Worm (Caenorhabditis elegans): ENCODE results near the gene Y44A6D.1.

The Y44A6D.1 gene

ce11 chrV:20785050-20785847 is 4.6 kb downstream of the Y44A6D.1 start (continued):
- TF ChIP-seq zfp-2 (tag; optimal IDR thresholded peaks at IDR 0.05) (no peak), sdz-12 (GFP tag; optimal IDR thresholded peaks at IDR 0.05) (no peak), attf-4 (tag; optimal IDR thresholded peaks at IDR 0.05) (no peak), egl-43 (GFP tag; IDR thresholded peaks at IDR 0.05) (no peak), pha-4 (GFP tag; IDR thresholded peaks at IDR 0.05) (peak; percentile 12; the same call in 1 of the 2 replicates), pha-4 (tag; optimal IDR thresholded peaks at IDR 0.05) (no peak), egl-27 (tag; optimal IDR thresholded peaks at IDR 0.05) (no peak), ama-1 (optimal IDR thresholded peaks at IDR 0.05) (peak; percentile 84), ceh-82 (tag; optimal IDR thresholded peaks at IDR 0.05) (no peak), T20F7.1 (GFP tag; optimal IDR thresholded peaks at IDR 0.05) (no peak), zag-1 (tag; optimal IDR thresholded peaks at IDR 0.05) (no peak), nhr-10 (tag; optimal IDR thresholded peaks at IDR 0.05) (no peak), jun-1 (tag; optimal IDR thresholded peaks at IDR 0.05) (no peak), nhr-76 (tag; optimal IDR thresholded peaks at IDR 0.05) (no peak), F26F4.8 (GFP tag; conservative IDR thresholded peaks at IDR 0.05) (no peak), cey-2 (tag; optimal IDR thresholded peaks at IDR 0.05; ENCODE audit: borderline replicate concordance, insufficient read depth) (no peak), nhr-42 (GFP tag; IDR thresholded peaks at IDR 0.05) (peak; percentile 14; the same call in 1 of the 2 replicates), snpc-1.2 (GFP tag; IDR thresholded peaks at IDR 0.05) (no peak), zip-11 (GFP tag; IDR thresholded peaks at IDR 0.05) (no peak), nhr-77 (tag; optimal IDR thresholded peaks at IDR 0.05) (no peak), ces-1 (GFP tag; optimal IDR thresholded peaks at IDR 0.05) (no peak), madf-5 (GFP tag; IDR thresholded peaks at IDR 0.05) (no peak), Y48G9A.11 (GFP tag; IDR thresholded peaks at IDR 0.05) (no peak), nhr-102 (tag; optimal IDR thresholded peaks at IDR 0.05) (peak; percentile 59), lim-7 (GFP tag; IDR thresholded peaks at IDR 0.05) (no peak), ceh-62 (tag; optimal IDR thresholded peaks at IDR 0.05) (no peak), ceh-44 (GFP tag; IDR thresholded peaks at IDR 0.05) (no peak), mdt-29 (GFP tag; IDR thresholded peaks at IDR 0.05) (0 out of 2 replicates have a peak, but pooled peaks have one; percentile 8), skn-1 (tag; optimal IDR thresholded peaks at IDR 0.05) (no peak), rbr-2 (tag; optimal IDR thresholded peaks at IDR 0.05) (no peak), unc-62 (GFP tag; optimal IDR thresholded peaks at IDR 0.05 in 1 of 2) (no peak), unc-62 (tag; optimal IDR thresholded peaks at IDR 0.05) (no peak), ZK337.2 (GFP tag; IDR thresholded peaks at IDR 0.05) (no peak), ceh-28 (tag; optimal IDR thresholded peaks at IDR 0.05) (no peak), mxl-3 (GFP tag; optimal IDR thresholded peaks at IDR 0.05) (no peak), dmd-6 (GFP tag; IDR thresholded peaks at IDR 0.05) (no peak), arid-1 (GFP tag; conservative IDR thresholded peaks at IDR 0.05) (no peak), Y5F2A.4 (GFP tag; optimal IDR thresholded peaks at IDR 0.05) (no peak), lin-1 (GFP tag; IDR thresholded peaks at IDR 0.05) (no peak), hif-1 (tag; optimal IDR thresholded peaks at IDR 0.05) (peak; percentile 30 to 52), dpl-1 (GFP tag; optimal IDR thresholded peaks at IDR 0.05) (no peak), madf-9 (GFP tag; conservative IDR thresholded peaks at IDR 0.05) (no peak), daf-12 (tag; optimal IDR thresholded peaks at IDR 0.05) (no peak), dmd-8 (GFP tag; IDR thresholded peaks at IDR 0.05) (no peak), hmg-1.1 (GFP tag; IDR thresholded peaks at IDR 0.05) (no peak), R02D3.7 (tag; optimal IDR thresholded peaks at IDR 0.05) (no peak)
